Worm (Caenorhabditis elegans): ENCODE measurements around the gene T05C1.5.

DNA sequence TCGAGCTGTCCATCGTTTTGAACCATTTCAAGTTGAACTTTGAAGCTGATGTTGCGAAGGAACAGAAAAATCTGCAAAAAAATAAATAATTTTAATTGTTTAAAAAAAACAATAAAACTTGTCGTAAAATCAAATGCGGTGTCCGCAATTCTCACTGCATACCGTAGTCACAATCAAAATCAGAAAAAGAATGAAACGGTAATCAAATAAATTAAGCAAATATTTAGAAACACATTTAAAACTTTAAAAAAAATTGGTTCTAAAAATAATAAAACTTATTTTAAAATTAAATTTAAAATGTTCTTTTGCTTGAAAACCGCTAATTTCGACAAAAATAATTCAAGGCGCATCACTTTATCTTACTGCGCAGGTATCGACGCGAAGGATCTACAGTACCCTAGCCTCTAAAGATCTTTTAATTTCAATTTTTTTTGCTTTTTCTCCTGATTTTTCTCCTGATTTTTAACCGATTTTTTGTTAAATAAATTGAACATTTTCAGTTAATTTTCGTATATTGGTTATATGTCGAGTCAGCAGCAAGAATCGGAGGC is 32.6 kb upstream of the T05C1.5 start, which contains the start of the genes B0304.4 and B0304.2:
- TF ChIP-seq W03F9.2 (tag; optimal IDR thresholded peaks at IDR 0.05): no peak
- TF ChIP-seq him-1 (tag; optimal IDR thresholded peaks at IDR 0.05): no peak

All from whole organism, L4/young adult.